Worm (Caenorhabditis elegans) whole organism, late embryonic: ENCODE measurements around the gene ugt-6.

Experiments used
- C08G9.2 ChIP-seq: sonication (generic microtip); optimal IDR thresholded peaks from 2 replicates; lab custom pipeline; 2016; ENCODE audit warnings: mild to moderate bottlenecking, missing genetic modification characterization, moderate library complexity, missing compliant biosample characterization
- C38D4.7 ChIP-seq: fragments of 200-800 bp; sonication (Bioruptor generic); optimal IDR thresholded peaks from 2 replicates; lab custom pipeline; 2018; ENCODE audit warnings: mild to moderate bottlenecking, missing genetic modification characterization, moderate library complexity, missing compliant biosample characterization
- F13H6.1 ChIP-seq: sonication (generic microtip); optimal IDR thresholded peaks from 2 replicates; lab custom pipeline; 2016; ENCODE audit warnings: missing genetic modification characterization, missing compliant biosample characterization
- K02D7.2 ChIP-seq: sonication (generic microtip); optimal IDR thresholded peaks from 2 replicates; lab custom pipeline; 2017; ENCODE audit warnings: mild to moderate bottlenecking, missing genetic modification characterization, missing compliant biosample characterization
- Y22D7AL.16 ChIP-seq: sonication (generic microtip); optimal IDR thresholded peaks from 2 replicates; lab custom pipeline; 2016; ENCODE audit warnings: missing genetic modification characterization, missing compliant biosample characterization
- ahr-1 ChIP-seq: sonication (generic microtip); optimal IDR thresholded peaks from 2 replicates; lab custom pipeline; 2016; ENCODE audit warnings: missing genetic modification characterization, missing compliant biosample characterization
- ama-1 ChIP-seq: fragments of 150-350 bp; optimal IDR thresholded peaks from 2 replicates; lab custom pipeline; 2014
- ceh-14 ChIP-seq: sonication (generic microtip); optimal IDR thresholded peaks from 2 replicates; lab custom pipeline; 2016; ENCODE audit warnings: missing genotype, missing genetic modification characterization, missing compliant biosample characterization
- ceh-18 ChIP-seq: sonication (generic microtip); optimal IDR thresholded peaks from 2 replicates; lab custom pipeline; 2016; ENCODE audit warnings: missing genetic modification characterization, missing compliant biosample characterization
- ceh-19 ChIP-seq: fragments of 200-800 bp; sonication (Bioruptor generic); optimal IDR thresholded peaks from 2 replicates; lab custom pipeline; 2018; ENCODE audit warnings: mild to moderate bottlenecking, missing genetic modification characterization, missing compliant biosample characterization
- ceh-2 ChIP-seq: sonication (generic microtip); optimal IDR thresholded peaks from 2 replicates; lab custom pipeline; 2016; ENCODE audit warnings: missing genotype, missing genetic modification characterization, missing compliant biosample characterization
- ceh-24 ChIP-seq: sonication (generic microtip); optimal IDR thresholded peaks from 2 replicates; lab custom pipeline; 2016; ENCODE audit warnings: mild to moderate bottlenecking, missing genetic modification characterization, missing compliant biosample characterization
- ceh-31 ChIP-seq: sonication (generic microtip); optimal IDR thresholded peaks from 2 replicates; lab custom pipeline; 2016; ENCODE audit warnings: missing genetic modification characterization, missing compliant biosample characterization
- ceh-34 ChIP-seq: sonication (generic microtip); optimal IDR thresholded peaks from 2 replicates; lab custom pipeline; 2016; ENCODE audit warnings: mild to moderate bottlenecking, missing genetic modification characterization, missing compliant biosample characterization
- ceh-45 ChIP-seq: fragments of 200-800 bp; sonication (Bioruptor generic); IDR thresholded peaks from 2 replicates; pipeline ENCODE4 v1.3.6; 2022; ENCODE audit warnings: missing genetic modification reagents, missing genetic modification characterization, missing compliant biosample characterization
- ceh-48 ChIP-seq: sonication (generic microtip); optimal IDR thresholded peaks from 2 replicates; lab custom pipeline; 2016; ENCODE audit warnings: missing genetic modification characterization, inconsistent platforms, missing compliant biosample characterization
- ceh-6 ChIP-seq: fragments of 200-800 bp; sonication (Bioruptor generic); optimal IDR thresholded peaks from 2 replicates; lab custom pipeline; 2018; ENCODE audit warnings: mild to moderate bottlenecking, missing genetic modification characterization, missing compliant biosample characterization
- che-1 ChIP-seq: sonication (generic microtip); optimal IDR thresholded peaks from 2 replicates; lab custom pipeline; 2016; ENCODE audit warnings: mild to moderate bottlenecking, missing genetic modification characterization, missing compliant biosample characterization
- elt-2 ChIP-seq: sonication (generic microtip); optimal IDR thresholded peaks from 2 replicates; lab custom pipeline; 2016; ENCODE audit warnings: missing genetic modification reagents, missing genetic modification characterization, missing compliant biosample characterization
- elt-4 ChIP-seq: sonication (generic microtip); optimal IDR thresholded peaks from 2 replicates; lab custom pipeline; 2016; ENCODE audit warnings: missing genetic modification characterization, missing compliant biosample characterization
- ets-4 ChIP-seq: sonication (generic microtip); optimal IDR thresholded peaks from 2 replicates; lab custom pipeline; 2016; ENCODE audit warnings: missing genetic modification characterization, missing compliant biosample characterization
- eyg-1 ChIP-seq: sonication (generic microtip); optimal IDR thresholded peaks from 2 replicates; lab custom pipeline; 2016; ENCODE audit warnings: missing genotype, missing genetic modification characterization, missing compliant biosample characterization
- fax-1 ChIP-seq: sonication (generic microtip); optimal IDR thresholded peaks from 2 replicates; lab custom pipeline; 2016; ENCODE audit warnings: missing genotype, missing genetic modification characterization, missing compliant biosample characterization
- gmeb-2 ChIP-seq: sonication (generic microtip); optimal IDR thresholded peaks from 2 replicates; lab custom pipeline; 2016; ENCODE audit warnings: missing genetic modification characterization, inconsistent platforms, missing compliant biosample characterization
- hlh-13 ChIP-seq: fragments of 200-800 bp; sonication (Bioruptor generic); optimal IDR thresholded peaks from 2 replicates; lab custom pipeline; 2018; ENCODE audit warnings: mild to moderate bottlenecking, missing genetic modification characterization, missing compliant biosample characterization
- hlh-15 ChIP-seq: sonication (generic microtip); optimal IDR thresholded peaks from 2 replicates; lab custom pipeline; 2016; ENCODE audit warnings: missing genetic modification characterization, missing compliant biosample characterization
- hlh-30 ChIP-seq: sonication (generic microtip); optimal IDR thresholded peaks from 2 replicates; lab custom pipeline; 2017; ENCODE audit warnings: antibody characterized with exemption, missing genetic modification characterization, missing compliant biosample characterization; ENCODE audit not compliant: insufficient read depth
- hlh-6 ChIP-seq: sonication (generic microtip); optimal IDR thresholded peaks from 2 replicates; lab custom pipeline; 2016; ENCODE audit warnings: missing genotype, missing genetic modification characterization, missing compliant biosample characterization
- hlh-8 ChIP-seq: sonication (generic microtip); optimal IDR thresholded peaks from 2 replicates; lab custom pipeline; 2016; ENCODE audit warnings: missing genotype, missing genetic modification characterization, missing compliant biosample characterization
- lim-6 ChIP-seq: sonication (generic microtip); optimal IDR thresholded peaks from 2 replicates; lab custom pipeline; 2016; ENCODE audit warnings: missing genetic modification characterization, missing compliant biosample characterization
- mec-3 ChIP-seq: sonication (generic microtip); optimal IDR thresholded peaks from 2 replicates; lab custom pipeline; 2016; ENCODE audit warnings: borderline replicate concordance, missing genetic modification characterization, missing compliant biosample characterization
- nhr-11 ChIP-seq: fragments of 150-350 bp; optimal IDR thresholded peaks from 2 replicates; lab custom pipeline; 2014; ENCODE audit warnings: missing biosample characterization, missing genetic modification characterization
- nhr-232 ChIP-seq: sonication (generic microtip); optimal IDR thresholded peaks from 2 replicates; lab custom pipeline; 2016; ENCODE audit warnings: missing genetic modification characterization, missing compliant biosample characterization
- odd-2 ChIP-seq: sonication (generic microtip); optimal IDR thresholded peaks from 2 replicates; lab custom pipeline; 2017; ENCODE audit warnings: antibody characterized with exemption, mild to moderate bottlenecking, missing genetic modification characterization, missing compliant biosample characterization
- pag-3 ChIP-seq: sonication (generic microtip); optimal IDR thresholded peaks from 2 replicates; lab custom pipeline; 2016; ENCODE audit warnings: missing compliant biosample characterization, missing genetic modification characterization, borderline replicate concordance
- pat-9 ChIP-seq: fragments of 200-800 bp; sonication (Bioruptor generic); optimal IDR thresholded peaks from 2 replicates; lab custom pipeline; 2018; ENCODE audit warnings: mild to moderate bottlenecking, missing genetic modification characterization, moderate library complexity, missing compliant biosample characterization
- pax-1 ChIP-seq: fragments of 150-350 bp; optimal IDR thresholded peaks from 2 replicates; lab custom pipeline; 2014; ENCODE audit warnings: missing biosample characterization, missing genetic modification characterization
- pha-4 ChIP-seq: fragments of 150-350 bp; optimal IDR thresholded peaks from 2 replicates; lab custom pipeline; 2018; ENCODE audit warnings: missing biosample characterization, missing genetic modification reagents, missing genetic modification characterization
- pros-1 ChIP-seq: fragments of 150-350 bp; optimal IDR thresholded peaks from 2 replicates; lab custom pipeline; 2014; ENCODE audit warnings: missing biosample characterization, missing genetic modification reagents, missing genetic modification characterization
- ref-2 ChIP-seq: sonication (generic microtip); optimal IDR thresholded peaks from 2 replicates; lab custom pipeline; 2016; ENCODE audit warnings: missing genetic modification characterization, missing compliant biosample characterization
- rnt-1 ChIP-seq: sonication (generic microtip); optimal IDR thresholded peaks from 2 replicates; lab custom pipeline; 2016; ENCODE audit warnings: missing genetic modification characterization, missing compliant biosample characterization
- sdc-2 ChIP-seq: sonication (generic microtip); optimal IDR thresholded peaks from 2 replicates; lab custom pipeline; 2016; ENCODE audit warnings: missing genotype, missing genetic modification characterization, missing compliant biosample characterization
- sox-2 ChIP-seq: fragments of 200-800 bp; sonication (Bioruptor generic); IDR thresholded peaks from 2 replicates; pipeline ENCODE4 v1.3.6; 2022; ENCODE audit warnings: missing genetic modification reagents, missing genetic modification characterization, missing compliant biosample characterization
- sox-4 ChIP-seq: sonication (generic microtip); optimal IDR thresholded peaks from 2 replicates; lab custom pipeline; 2017; ENCODE audit warnings: mild to moderate bottlenecking, missing genetic modification characterization, inconsistent platforms, missing compliant biosample characterization
- tbx-2 ChIP-seq: sonication (generic microtip); optimal IDR thresholded peaks from 2 replicates; lab custom pipeline; 2016; ENCODE audit warnings: missing genetic modification characterization, missing compliant biosample characterization
- tbx-7 ChIP-seq: sonication (generic microtip); optimal IDR thresholded peaks from 2 replicates; lab custom pipeline; 2016; ENCODE audit warnings: missing genotype, missing genetic modification characterization, missing compliant biosample characterization
- ttx-3 ChIP-seq: sonication (generic microtip); optimal IDR thresholded peaks from 2 replicates; lab custom pipeline; 2016; ENCODE audit warnings: missing genetic modification reagents, missing genetic modification characterization, missing compliant biosample characterization
- unc-3 ChIP-seq, 2 experiments: fragments of 200-800 bp in 1 of 2; sonication (Bioruptor generic) in 1 of 2; sonication (generic microtip) in 1 of 2; conservative IDR thresholded peaks in 1 of 2; optimal IDR thresholded peaks in 1 of 2; 2 replicates each; pipeline versions ENCODE4 v1.3.6 to Lab custom; 2016 to 2022; ENCODE audit warnings: missing compliant biosample characterization in 2 of 2, missing genetic modification characterization in 2 of 2, missing genetic modification reagents in 1 of 2
- unc-42 ChIP-seq: sonication (generic microtip); optimal IDR thresholded peaks from 2 replicates; lab custom pipeline; 2016; ENCODE audit warnings: missing genotype, missing genetic modification characterization, missing compliant biosample characterization
- unc-55 ChIP-seq: sonication (generic microtip); optimal IDR thresholded peaks from 2 replicates; lab custom pipeline; 2017; ENCODE audit warnings: missing biosample characterization, missing genetic modification reagents, missing genetic modification characterization
- unc-86 ChIP-seq: sonication (generic microtip); optimal IDR thresholded peaks from 2 replicates; lab custom pipeline; 2016; ENCODE audit warnings: missing genetic modification characterization, missing compliant biosample characterization
- zip-5 ChIP-seq: sonication (generic microtip); optimal IDR thresholded peaks from 2 replicates; lab custom pipeline; 2016; ENCODE audit warnings: missing genetic modification characterization, missing compliant biosample characterization
- ztf-16 ChIP-seq: sonication (generic microtip); optimal IDR thresholded peaks from 2 replicates; lab custom pipeline; 2017; ENCODE audit warnings: missing genetic modification characterization, missing compliant biosample characterization

ugt-6 gene

ce11 chrV:12780248-12780647 lies 17.8 kb downstream of the ugt-6 start:
- TF ChIP-seq unc-86 (peak; percentile 88), tbx-7 (tag; lab: Kevin White, UChicago) (no peak), lim-6 (peak; percentile 75), gmeb-2 (tag; lab: Kevin White, UChicago) (peak; percentile 92), unc-3 (GFP tag; conservative IDR thresholded peaks at IDR 0.05; lab: Robert Waterston, UW) (peak; percentile 96), unc-3 (tag; optimal IDR thresholded peaks at IDR 0.05; lab: Kevin White, UChicago) (peak; percentile 84), ceh-48 (peak; percentile 77), sox-2 (GFP tag; lab: Robert Waterston, UW) (peak; percentile 88), ceh-34 (peak; percentile 89), F13H6.1 (tag; lab: Kevin White, UChicago) (peak; percentile 81), C38D4.7 (GFP tag; lab: Kevin White, UChicago) (peak; percentile 89), hlh-15 (tag; lab: Kevin White, UChicago) (peak; percentile 86), ttx-3 (tag; lab: Kevin White, UChicago) (peak; percentile 88), hlh-13 (GFP tag; lab: Kevin White, UChicago) (peak; percentile 80), sox-4 (tag; lab: Kevin White, UChicago) (peak; percentile 94), ama-1 (lab: Kevin White, UChicago) (no peak), pat-9 (tag; lab: Kevin White, UChicago) (peak; percentile 87), mec-3 (no peak), ref-2 (tag; lab: Kevin White, UChicago) (peak; percentile 91), unc-42 (peak; percentile 68), ceh-45 (GFP tag; lab: Robert Waterston, UW) (peak; percentile 96), ceh-31 (tag; lab: Kevin White, UChicago) (peak; percentile 73), C08G9.2 (tag; lab: Kevin White, UChicago) (peak; percentile 80), sdc-2 (tag; lab: Kevin White, UChicago) (peak; percentile 73), ceh-14 (peak; percentile 88), rnt-1 (tag; lab: Kevin White, UChicago) (peak; percentile 69), K02D7.2 (peak; percentile 88), ceh-6 (GFP tag; lab: Kevin White, UChicago) (peak; percentile 92), pha-4 (no peak), Y22D7AL.16 (tag; lab: Kevin White, UChicago) (peak; percentile 93), pros-1 (no peak), pax-1 (peak; percentile 7), ahr-1 (tag; lab: Kevin White, UChicago) (peak; percentile 67), unc-55 (no peak), pag-3 (peak; percentile 71), zip-5 (tag; lab: Kevin White, UChicago) (peak; percentile 82), ceh-2 (tag; lab: Kevin White, UChicago) (peak; percentile 82), hlh-8 (tag; lab: Kevin White, UChicago) (peak; percentile 51), fax-1 (peak; percentile 88), ceh-19 (GFP tag; lab: Kevin White, UChicago) (peak; percentile 95), odd-2 (tag; lab: Kevin White, UChicago) (peak; percentile 76), hlh-6 (tag; lab: Kevin White, UChicago) (peak; percentile 96), eyg-1 (tag; lab: Kevin White, UChicago) (peak; percentile 83), che-1 (tag; lab: Kevin White, UChicago) (peak; percentile 90), nhr-11 (tag; lab: Kevin White, UChicago) (no peak), elt-2 (tag; lab: Kevin White, UChicago) (peak; percentile 96), tbx-2 (tag; lab: Kevin White, UChicago) (peak; percentile 85), ztf-16 (tag; lab: Kevin White, UChicago) (peak; percentile 91), hlh-30 (tag; lab: Kevin White, UChicago) (peak; percentile 30), ceh-18 (tag; lab: Kevin White, UChicago) (peak; percentile 75), ceh-24 (tag; lab: Kevin White, UChicago) (peak; percentile 47), elt-4 (tag; lab: Kevin White, UChicago) (peak; percentile 84), ets-4 (tag; lab: Kevin White, UChicago) (peak; percentile 48), nhr-232 (tag; lab: Kevin White, UChicago) (peak; percentile 89)
